Fruit fly (Drosophila melanogaster) whole organism, embryonic: ENCODE results near the gene CG15263.
A peak's percentile ranks its signal among the peaks of the same experiment; 100 is the strongest.

ENCODE experiments used
- Bdp1 ChIP-seq: fragments of 200-800 bp; sonication (Bioruptor generic); optimal IDR thresholded peaks from 3 replicates; lab custom pipeline; 2016; ENCODE audit warnings: missing biosample characterization, missing genetic modification characterization
- Blimp-1 ChIP-seq: fragments of 200-800 bp; sonication (Bioruptor generic); optimal IDR thresholded peaks from 3 replicates; lab custom pipeline; 2018; ENCODE audit warnings: missing biosample characterization, missing genetic modification characterization, mild to moderate bottlenecking, moderate library complexity, missing genetic modification reagents
- CG10267 ChIP-seq: fragments of 200-800 bp; sonication (Bioruptor generic); optimal IDR thresholded peaks from 2 replicates; lab custom pipeline; 2018; ENCODE audit warnings: missing biosample characterization, mild to moderate bottlenecking, missing genetic modification characterization, moderate library complexity
- CG10543 ChIP-seq: fragments of 200-800 bp; sonication (Bioruptor generic); optimal IDR thresholded peaks from 3 replicates; lab custom pipeline; 2017; ENCODE audit warnings: missing biosample characterization, mild to moderate bottlenecking, missing genetic modification characterization, moderate library complexity
- CG12391 ChIP-seq: fragments of 200-800 bp; sonication (Bioruptor generic); optimal IDR thresholded peaks from 3 replicates; lab custom pipeline; 2018; ENCODE audit warnings: missing biosample characterization, mild to moderate bottlenecking, missing genetic modification characterization, moderate library complexity
- CG12659 ChIP-seq: fragments of 200-800 bp; sonication (Bioruptor generic); optimal IDR thresholded peaks from 3 replicates; lab custom pipeline; 2017; ENCODE audit warnings: mild to moderate bottlenecking, missing biosample characterization, missing genetic modification reagents, missing genetic modification characterization
- CG13424 ChIP-seq: fragments of 200-800 bp; sonication (Bioruptor generic); optimal IDR thresholded peaks from 2 replicates; lab custom pipeline; 2019; ENCODE audit warnings: missing biosample characterization, mild to moderate bottlenecking, missing genetic modification characterization, moderate library complexity
- CG14050 ChIP-seq: fragments of 200-800 bp; sonication (Bioruptor generic); IDR thresholded peaks from 3 replicates; pipeline ENCODE4 v1.3.6; 2022; ENCODE audit warnings: missing biosample characterization, missing genetic modification characterization
- CG14710 ChIP-seq: fragments of 200-800 bp; sonication (Bioruptor generic); optimal IDR thresholded peaks from 3 replicates; lab custom pipeline; 2019; ENCODE audit warnings: missing biosample characterization, mild to moderate bottlenecking, missing genetic modification characterization, moderate library complexity
- CG14860 ChIP-seq: fragments of 200-800 bp; sonication (Bioruptor generic); IDR thresholded peaks from 3 replicates; pipeline ENCODE4 v1.3.6; 2022; ENCODE audit warnings: missing biosample characterization, missing genetic modification characterization; ENCODE audit not compliant: partially characterized antibody
- CG15269 ChIP-seq: fragments of 200-800 bp; sonication (Bioruptor generic); optimal IDR thresholded peaks from 2 replicates; lab custom pipeline; 2018; ENCODE audit warnings: missing biosample characterization, mild to moderate bottlenecking, missing genetic modification characterization, moderate library complexity
- CG17361 ChIP-seq: fragments of 200-800 bp; sonication (Bioruptor generic); IDR thresholded peaks from 3 replicates; pipeline ENCODE4 v1.3.6; 2022; ENCODE audit warnings: missing biosample characterization, missing genetic modification characterization
- CG1792 ChIP-seq: fragments of 200-800 bp; sonication (Bioruptor generic); optimal IDR thresholded peaks from 2 replicates; lab custom pipeline; 2016; ENCODE audit warnings: missing biosample characterization, missing genetic modification characterization
- CG2116 ChIP-seq: fragments of 200-800 bp; sonication (Bioruptor generic); optimal IDR thresholded peaks from 3 replicates; lab custom pipeline; 2018; ENCODE audit warnings: missing biosample characterization, mild to moderate bottlenecking, missing genetic modification characterization
- CG31441 ChIP-seq: fragments of 200-800 bp; sonication (Bioruptor generic); IDR thresholded peaks from 2 replicates; pipeline ENCODE4 v1.3.6; 2022; ENCODE audit warnings: missing biosample characterization, missing genetic modification characterization
- CG3281 ChIP-seq: fragments of 200-800 bp; sonication (Bioruptor generic); optimal IDR thresholded peaks from 3 replicates; lab custom pipeline; 2017; ENCODE audit warnings: missing biosample characterization, mild to moderate bottlenecking, missing genetic modification characterization
- CG43689 ChIP-seq: fragments of 200-800 bp; sonication (Bioruptor generic); IDR thresholded peaks from 2 replicates; pipeline ENCODE4 v1.3.6; 2022; ENCODE audit warnings: missing biosample characterization, missing genetic modification characterization
- CG6813 ChIP-seq: fragments of 200-800 bp; sonication (Bioruptor generic); optimal IDR thresholded peaks from 2 replicates; lab custom pipeline; 2017; ENCODE audit warnings: missing biosample characterization, missing genetic modification characterization, mild to moderate bottlenecking, moderate library complexity, missing genetic modification reagents
- CG9437 ChIP-seq: fragments of 200-800 bp; sonication (Bioruptor generic); optimal IDR thresholded peaks from 2 replicates; lab custom pipeline; 2018; ENCODE audit warnings: missing biosample characterization, mild to moderate bottlenecking, missing genetic modification characterization
- CG9817 ChIP-seq: fragments of 200-800 bp; sonication (Bioruptor generic); optimal IDR thresholded peaks from 2 replicates; lab custom pipeline; 2018; ENCODE audit warnings: missing biosample characterization, mild to moderate bottlenecking, missing genetic modification characterization, moderate library complexity
- CTCF ChIP-seq: fragments of 200-800 bp; sonication (Bioruptor generic); optimal IDR thresholded peaks from 2 replicates; lab custom pipeline; 2017; ENCODE audit warnings: missing biosample characterization, mild to moderate bottlenecking, missing genetic modification characterization, moderate library complexity
- Dbx ChIP-seq: fragments of 200-800 bp; sonication (Bioruptor generic); IDR thresholded peaks from 3 replicates; pipeline ENCODE4 v1.3.6; 2022; ENCODE audit warnings: missing biosample characterization, missing genetic modification characterization
- Dll ChIP-seq: fragments of 200-800 bp; sonication (Bioruptor generic); IDR thresholded peaks from 4 replicates; pipeline ENCODE4 v1.3.6; 2022; ENCODE audit warnings: missing biosample characterization, missing genetic modification characterization; ENCODE audit not compliant: partially characterized antibody
- Dref ChIP-seq: fragments of 200-800 bp; sonication (Bioruptor generic); IDR thresholded peaks from 2 replicates; pipeline ENCODE4 v1.3.6; 2022; ENCODE audit warnings: missing biosample characterization, missing genetic modification characterization
- E2f2 ChIP-seq: fragments of 200-800 bp; sonication (Bioruptor generic); IDR thresholded peaks from 2 replicates; pipeline ENCODE4 v1.3.6; 2022; ENCODE audit warnings: missing biosample characterization, missing genetic modification characterization
- ERR ChIP-seq: fragments of 200-800 bp; sonication (Bioruptor generic); optimal IDR thresholded peaks from 2 replicates; lab custom pipeline; 2016; ENCODE audit warnings: missing biosample characterization, missing genetic modification characterization
- HmgZ ChIP-seq: fragments of 200-800 bp; sonication (Bioruptor generic); optimal IDR thresholded peaks from 2 replicates; lab custom pipeline; 2018; ENCODE audit warnings: missing biosample characterization, mild to moderate bottlenecking, missing genetic modification characterization
- MBD-R2 ChIP-seq: fragments of 200-800 bp; sonication (Bioruptor generic); IDR thresholded peaks from 2 replicates; pipeline ENCODE4 v1.3.6; 2022; ENCODE audit warnings: missing biosample characterization, missing genetic modification characterization
- Nf-YC ChIP-seq: fragments of 200-800 bp; optimal IDR thresholded peaks from 3 replicates; lab custom pipeline; 2019; ENCODE audit warnings: missing biosample characterization, mild to moderate bottlenecking, missing genetic modification characterization, moderate library complexity
- Pdp1 ChIP-seq, 2 experiments: fragments of 200-800 bp; sonication (Bioruptor generic); optimal IDR thresholded peaks; 3 replicates each; lab custom pipeline; 2016; ENCODE audit warnings: missing biosample characterization in 2 of 2, missing genetic modification characterization in 2 of 2, mild to moderate bottlenecking in 1 of 2, moderate library complexity in 1 of 2
- Sry-β ChIP-seq: fragments of 200-800 bp; sonication (Bioruptor generic); optimal IDR thresholded peaks from 2 replicates; lab custom pipeline; 2018; ENCODE audit warnings: missing biosample characterization, mild to moderate bottlenecking, missing genetic modification characterization, moderate library complexity
- Taf1 ChIP-seq: fragments of 200-800 bp; sonication (Bioruptor generic); IDR thresholded peaks from 2 replicates; pipeline ENCODE4 v1.3.6; 2022; ENCODE audit warnings: missing biosample characterization, missing genetic modification characterization
- Xrp1 ChIP-seq: fragments of 200-800 bp; sonication (Bioruptor generic); IDR thresholded peaks from 2 replicates; pipeline ENCODE4 v1.3.6; 2022; ENCODE audit warnings: missing biosample characterization, missing genetic modification characterization
- YL-1 ChIP-seq: fragments of 200-800 bp; sonication (Bioruptor generic); optimal IDR thresholded peaks from 3 replicates; lab custom pipeline; 2017; ENCODE audit warnings: missing biosample characterization, mild to moderate bottlenecking, missing genetic modification characterization
- ab ChIP-seq: fragments of 200-800 bp; sonication (Bioruptor generic); optimal IDR thresholded peaks from 2 replicates; lab custom pipeline; 2016; ENCODE audit warnings: missing biosample characterization, missing genetic modification characterization
- amos ChIP-seq: fragments of 200-800 bp; sonication (Bioruptor generic); IDR thresholded peaks from 2 replicates; pipeline ENCODE4 v1.3.6; 2022; ENCODE audit warnings: missing biosample characterization, missing genetic modification characterization; ENCODE audit not compliant: partially characterized antibody
- br ChIP-seq: fragments of >200 bp; optimal IDR thresholded peaks from 2 replicates; lab custom pipeline; 2017
- chif ChIP-seq, 2 experiments: fragments of 200-800 bp; sonication (Bioruptor generic); optimal IDR thresholded peaks; 3 replicates each; lab custom pipeline; 2016; ENCODE audit warnings: missing biosample characterization in 2 of 2, missing genetic modification characterization in 2 of 2
- crc ChIP-seq: fragments of 200-800 bp; sonication (Bioruptor generic); optimal IDR thresholded peaks from 2 replicates; lab custom pipeline; 2016; ENCODE audit warnings: missing biosample characterization, missing genetic modification characterization
- dati ChIP-seq: fragments of 200-800 bp; sonication (Bioruptor generic); IDR thresholded peaks from 2 replicates; pipeline ENCODE4 v1.3.6; 2022; ENCODE audit warnings: missing biosample characterization, missing genetic modification characterization
- eve ChIP-seq, 2 experiments: fragments of >200 bp; optimal IDR thresholded peaks; 2 replicates each; lab custom pipeline; 2017; ENCODE audit warnings: missing biosample characterization in 2 of 2, missing genetic modification characterization in 2 of 2
- grn ChIP-seq: fragments of 200-800 bp; sonication (Bioruptor generic); optimal IDR thresholded peaks from 3 replicates; lab custom pipeline; 2017; ENCODE audit warnings: missing biosample characterization, missing genetic modification characterization
- knrl ChIP-seq: fragments of 200-800 bp; sonication (Bioruptor generic); IDR thresholded peaks from 3 replicates; pipeline ENCODE4 v1.3.6; 2022; ENCODE audit warnings: missing biosample characterization, missing genetic modification characterization; ENCODE audit not compliant: partially characterized antibody
- lilli ChIP-seq: fragments of 200-800 bp; sonication (Bioruptor generic); optimal IDR thresholded peaks from 3 replicates; lab custom pipeline; 2016; ENCODE audit warnings: missing biosample characterization, missing genetic modification characterization
- nmo ChIP-seq: fragments of 200-800 bp; sonication (Bioruptor generic); optimal IDR thresholded peaks from 2 replicates; lab custom pipeline; 2018; ENCODE audit warnings: missing biosample characterization, mild to moderate bottlenecking, missing genetic modification characterization, moderate library complexity
- pita ChIP-seq: fragments of 200-800 bp; sonication (Bioruptor generic); optimal IDR thresholded peaks from 2 replicates; lab custom pipeline; 2017; ENCODE audit warnings: missing biosample characterization, mild to moderate bottlenecking, missing genetic modification characterization
- row ChIP-seq: fragments of 200-800 bp; sonication (Bioruptor generic); IDR thresholded peaks from 3 replicates; pipeline ENCODE4 v1.3.6; 2022; ENCODE audit warnings: missing biosample characterization, missing genetic modification characterization
- sens ChIP-seq: fragments of 200-800 bp; sonication (Bioruptor generic); peaks from one replicate; lab custom pipeline; 2016; ENCODE audit warnings: missing biosample characterization, missing genetic modification characterization
- sob ChIP-seq: fragments of 200-800 bp; sonication (Bioruptor generic); IDR thresholded peaks from 2 replicates; pipeline ENCODE4 v1.3.6; 2022; ENCODE audit warnings: missing biosample characterization, missing genetic modification characterization
- stwl ChIP-seq: fragments of 200-800 bp; sonication (Bioruptor generic); optimal IDR thresholded peaks from 3 replicates; lab custom pipeline; 2018; ENCODE audit warnings: missing biosample characterization, mild to moderate bottlenecking, missing genetic modification characterization, moderate library complexity
- sug ChIP-seq: fragments of 200-800 bp; optimal IDR thresholded peaks from 2 replicates; lab custom pipeline; 2019; ENCODE audit warnings: missing biosample characterization, mild to moderate bottlenecking, missing genetic modification characterization, moderate library complexity
- tap ChIP-seq: fragments of 200-800 bp; optimal IDR thresholded peaks from 3 replicates; lab custom pipeline; 2019; ENCODE audit warnings: missing biosample characterization, mild to moderate bottlenecking, missing genetic modification characterization, moderate library complexity

CG15263 gene

dm6 chr2L:15256249-15256648 lies 28.6 kb upstream of the CG15263 start, which contains the start of the genes PolD3 and Uxt (continued):
- TF ChIP-seq CG12391 (peak; percentile 7), nmo (GFP tag; lab: Kevin White, UChicago) (peak; percentile 57), CG12659 (peak; percentile 32), Taf1 (GFP tag; lab: Robert Waterston, UW) (no peak), sens (GFP tag; lab: Kevin White, UChicago) (peak; percentile 13), crc (no peak), Nf-YC (tag; lab: Kevin White, UChicago) (peak; percentile 7), Dref (peak; percentile 59), lilli (no peak), amos (GFP tag; lab: Robert Waterston, UW) (no peak), CG10543 (no peak), CG14710 (tag; lab: Kevin White, UChicago) (peak; percentile 38), chif (GFP tag; optimal IDR thresholded peaks at IDR 0.05; lab: Kevin White, UChicago) (no peak), br (lab: Kevin White, UChicago) (no peak), MBD-R2 (peak; percentile 76), CG3281 (GFP tag; lab: Kevin White, UChicago) (no peak), CG14050 (GFP tag; lab: Robert Waterston, UW) (no peak), Dll (GFP tag; lab: Robert Waterston, UW) (peak; percentile 64; the same call in 1 of the 4 replicates), sob (GFP tag; lab: Robert Waterston, UW) (no peak), CG13424 (no peak), CG14860 (GFP tag; lab: Robert Waterston, UW) (no peak), ERR (GFP tag; lab: Kevin White, UChicago) (no peak), sug (tag; lab: Kevin White, UChicago) (peak; percentile 3), Xrp1 (GFP tag; lab: Robert Waterston, UW) (no peak), CTCF (GFP tag; lab: Kevin White, UChicago) (no peak), Bdp1 (GFP tag; lab: Kevin White, UChicago) (no peak), CG9817 (tag; lab: Kevin White, UChicago) (no peak), CG6813 (GFP tag; lab: Kevin White, UChicago) (no peak), CG17361 (GFP tag; lab: Robert Waterston, UW) (0 out of 3 replicates have a peak, but pooled peaks have one; percentile 33), stwl (tag; lab: Kevin White, UChicago) (peak; percentile 71), knrl (GFP tag; lab: Robert Waterston, UW) (0 out of 3 replicates have a peak, but pooled peaks have one; percentile 16), Dbx (GFP tag; lab: Robert Waterston, UW) (no peak), Pdp1 (GFP tag; optimal IDR thresholded peaks at IDR 0.05; lab: Kevin White, UChicago) (no peak), CG31441 (GFP tag; lab: Robert Waterston, UW) (0 out of 2 replicates have a peak, but pooled peaks have one; percentile 12), pita (no peak), eve (GFP tag; optimal IDR thresholded peaks at IDR 0.05; lab: Kevin White, UChicago) (no peak), CG15269 (tag; lab: Kevin White, UChicago) (no peak), HmgZ (tag; lab: Kevin White, UChicago) (peak; percentile 2), CG1792 (no peak), Sry-β (GFP tag; lab: Kevin White, UChicago) (peak; percentile 90), CG10267 (tag; lab: Kevin White, UChicago) (peak; percentile 25), Blimp-1 (GFP tag; lab: Kevin White, UChicago) (no peak), dati (GFP tag; lab: Robert Waterston, UW) (no peak), CG2116 (GFP tag; lab: Kevin White, UChicago) (peak; percentile 53), ab (GFP tag; lab: Kevin White, UChicago) (no peak), CG43689 (GFP tag; lab: Robert Waterston, UW) (no peak), YL-1 (GFP tag; lab: Kevin White, UChicago) (peak; percentile 34), tap (no peak), row (GFP tag; lab: Robert Waterston, UW) (peak; percentile 78), grn (GFP tag; lab: Kevin White, UChicago) (peak; percentile 60), E2f2 (GFP tag; lab: Robert Waterston, UW) (peak; percentile 69), CG9437 (GFP tag; lab: Kevin White, UChicago) (no peak)
